Fruit fly (Drosophila melanogaster): ENCODE measurements around the gene dsx.

dsx gene

dm6 chr3R:7962778-7963494 lies 4.3 kb downstream of the dsx start:
- no peak for TF ChIP-seq CTCF (optimal IDR thresholded peaks at IDR 0.05)

dm6 chr3R:7961348-7961747 lies 5.9 kb downstream of the dsx start:
- no peak for TF ChIP-seq CTCF (optimal IDR thresholded peaks at IDR 0.05)

- no peak for TF ChIP-seq CTCF (optimal IDR thresholded peaks at IDR 0.05)
- TF ChIP-seq CG8478 (optimal IDR thresholded peaks at IDR 0.05): no peak
Measured at dm6 chr3R:7957008-7957407, 10.2 kb downstream of the dsx start.

dm6 chr3R:7954477-7954876 lies 12.7 kb downstream of the dsx start:
- TF ChIP-seq CG8478 (optimal IDR thresholded peaks at IDR 0.05) (no peak), CTCF (optimal IDR thresholded peaks at IDR 0.05) (no peak)

DNA sequence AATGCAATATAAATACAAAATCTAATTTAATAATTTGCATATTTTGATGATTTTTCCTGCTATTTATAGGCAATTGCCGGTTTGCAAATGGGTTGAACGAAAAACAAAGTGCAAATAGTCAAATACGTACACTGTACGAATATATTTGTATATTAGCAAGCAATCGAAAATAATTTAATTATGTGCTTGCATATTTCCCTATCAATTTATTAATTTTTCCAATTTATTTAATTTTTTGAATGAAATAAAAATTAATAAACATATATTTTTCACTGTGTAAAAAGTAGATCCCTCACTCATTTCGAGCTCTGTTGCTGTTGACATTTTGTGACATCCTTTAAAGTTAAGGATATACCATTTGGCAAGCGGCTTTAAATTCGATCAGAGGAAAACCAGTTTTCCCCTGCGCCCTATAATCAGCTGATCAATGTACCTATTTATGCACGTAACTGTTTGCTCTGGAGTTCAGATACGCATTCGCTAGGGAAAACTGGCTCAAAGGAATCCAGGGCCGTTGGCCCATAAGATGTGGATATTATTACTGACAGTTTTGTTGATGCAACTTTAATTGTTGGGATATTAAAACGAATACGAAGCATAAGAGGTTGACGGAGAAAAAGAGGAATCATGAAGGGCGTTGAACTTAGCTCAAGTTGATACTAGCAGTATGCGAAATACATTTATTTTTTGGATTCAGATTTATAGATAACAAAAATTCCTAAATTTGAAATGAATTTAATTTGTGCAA lies 14.0 kb downstream of the dsx start:
- TF ChIP-seq CG8478 (optimal IDR thresholded peaks at IDR 0.05) (no peak), CTCF (optimal IDR thresholded peaks at IDR 0.05) (no peak)

DNA sequence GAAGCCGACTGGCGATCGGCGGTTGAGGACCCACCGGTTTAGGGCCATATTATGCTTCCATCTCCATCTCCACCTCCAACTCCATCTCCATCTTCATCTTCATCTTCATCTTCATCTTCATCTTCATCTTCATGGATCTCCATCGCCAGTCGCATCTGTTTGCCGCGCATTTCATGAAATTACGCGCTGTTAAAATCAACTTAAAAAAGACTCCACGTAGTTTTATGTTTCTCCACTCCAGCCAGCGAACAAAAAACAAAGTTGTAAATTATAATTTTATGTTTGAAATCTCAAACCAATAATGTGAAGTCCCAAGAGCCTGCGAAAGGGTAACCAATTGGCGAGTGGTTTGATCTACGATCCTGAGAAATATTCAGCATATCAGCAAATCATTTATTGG lies 17.1 kb downstream of the dsx start:
- no peak for TF ChIP-seq CG8478 (optimal IDR thresholded peaks at IDR 0.05)
- no peak for TF ChIP-seq CTCF (optimal IDR thresholded peaks at IDR 0.05)

DNA sequence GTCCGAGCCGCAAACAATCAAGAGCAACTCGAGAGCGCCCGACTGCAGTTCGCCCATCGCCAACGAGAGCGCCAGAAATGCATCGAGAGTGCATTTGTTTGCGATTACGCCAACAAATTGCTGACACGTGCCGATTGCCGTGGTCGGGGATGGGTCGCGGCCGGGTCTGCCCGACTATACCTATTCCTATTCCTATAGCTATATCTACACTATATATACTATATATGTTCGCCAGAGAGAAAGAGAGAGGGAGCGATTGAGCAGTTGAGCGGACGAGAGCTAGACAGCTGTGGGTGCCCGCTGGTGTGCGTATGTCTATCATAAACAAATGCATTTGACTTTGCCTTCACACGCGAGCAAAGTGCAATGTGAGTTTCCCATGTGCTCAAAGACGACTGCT lies 19.9 kb downstream of the dsx start:
- no peak for TF ChIP-seq CG8478 (optimal IDR thresholded peaks at IDR 0.05)
- no peak for TF ChIP-seq CTCF (optimal IDR thresholded peaks at IDR 0.05)

dm6 chr3R:7944699-7945349 lies 22.4 kb downstream of the dsx start:
- no peak for TF ChIP-seq CTCF (optimal IDR thresholded peaks at IDR 0.05)

dm6 chr3R:7936786-7937363 lies 30.3 kb downstream of the dsx start:
- TF ChIP-seq CG8478 (optimal IDR thresholded peaks at IDR 0.05) (no peak), CTCF (optimal IDR thresholded peaks at IDR 0.05) (peak in 1 of 2 experiments; percentile 14)

DNA sequence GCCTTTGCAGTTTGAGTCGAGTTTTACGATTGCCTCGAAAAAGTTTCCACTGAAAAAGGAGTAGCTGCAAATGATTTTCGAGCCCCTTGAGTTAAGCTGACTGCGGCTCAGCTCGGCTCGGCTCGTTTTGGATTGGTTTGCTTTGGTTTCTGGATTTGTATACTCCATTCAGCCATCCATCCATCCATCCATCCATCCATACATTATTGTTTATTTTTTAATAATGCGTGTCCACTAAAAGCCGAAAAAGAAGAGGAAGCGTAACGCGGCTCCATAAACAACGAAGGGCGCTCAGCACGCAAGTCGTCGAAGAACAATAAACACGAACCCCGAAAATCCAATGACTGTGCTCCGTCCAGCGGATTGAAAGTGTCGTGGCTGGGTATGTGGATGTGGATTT lies 40.9 kb downstream of the dsx start:
- TF ChIP-seq CG8478 (optimal IDR thresholded peaks at IDR 0.05): no peak
- TF ChIP-seq CTCF (optimal IDR thresholded peaks at IDR 0.05): no peak

DNA sequence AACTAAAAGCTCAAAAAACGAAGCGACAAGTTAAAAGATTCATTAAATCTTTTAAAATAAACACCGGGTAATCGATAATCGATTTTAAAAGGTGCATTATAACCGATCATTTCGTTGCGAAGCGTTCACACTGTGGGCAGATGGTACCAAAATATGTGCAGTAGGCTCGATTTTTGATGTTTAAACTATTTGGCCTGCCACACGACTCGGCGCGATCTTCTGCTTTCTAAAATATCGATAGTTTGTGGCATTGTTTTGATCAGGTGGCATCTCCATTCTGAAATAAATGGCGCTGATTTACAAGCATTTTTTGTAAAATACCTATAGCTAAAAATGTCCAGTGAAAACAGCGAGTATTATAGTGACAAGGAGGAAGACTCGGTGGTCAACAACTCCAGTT lies 47.0 kb downstream of the dsx start, which contains the start of the genes CG10445 and lds:
TSS of gene CG10445 (minus strand) at position 104 of the 400 bp plus-strand sequence.
TSS of gene lds (plus strand) at position 236 of the 400 bp plus-strand sequence.
- TF ChIP-seq CTCF (optimal IDR thresholded peaks at IDR 0.05) (peak; percentile 22 to 44), CG8478 (optimal IDR thresholded peaks at IDR 0.05) (no peak)

- no peak for TF ChIP-seq CG8478 (optimal IDR thresholded peaks at IDR 0.05)
Measured at dm6 chr3R:7913551-7913950, 53.7 kb downstream of the dsx start, which contains the start of gene kipf. TSS of gene kipf (plus strand) at chr3R:7913851.

dm6 chr3R:7913139-7913538 lies 54.1 kb downstream of the dsx start, which contains the start of gene Rfk:
TSS of gene Rfk (minus strand) at chr3R:7913290.
- TF ChIP-seq CTCF (optimal IDR thresholded peaks at IDR 0.05) (no peak), CG8478 (optimal IDR thresholded peaks at IDR 0.05) (no peak)

- TF ChIP-seq CTCF (optimal IDR thresholded peaks at IDR 0.05) (no peak), CG8478 (optimal IDR thresholded peaks at IDR 0.05) (no peak)
Measured at dm6 chr3R:7911482-7911881, 55.7 kb downstream of the dsx start, which contains the start of gene Prat. TSS of gene Prat (minus strand) at chr3R:7911779.

- TF ChIP-seq CTCF (optimal IDR thresholded peaks at IDR 0.05) (peak; percentile 7 to 29), CG8478 (optimal IDR thresholded peaks at IDR 0.05) (no peak)
Measured at dm6 chr3R:7907311-7907710, 59.9 kb downstream of the dsx start, which contains the start of the genes Taf7 and EMC1. TSS of gene Taf7 (plus strand) at chr3R:7907333. TSS of gene EMC1 (minus strand) at chr3R:7907363.
